Worm (Caenorhabditis elegans): ENCODE measurements around the gene Y57A10C.1.

DNA sequence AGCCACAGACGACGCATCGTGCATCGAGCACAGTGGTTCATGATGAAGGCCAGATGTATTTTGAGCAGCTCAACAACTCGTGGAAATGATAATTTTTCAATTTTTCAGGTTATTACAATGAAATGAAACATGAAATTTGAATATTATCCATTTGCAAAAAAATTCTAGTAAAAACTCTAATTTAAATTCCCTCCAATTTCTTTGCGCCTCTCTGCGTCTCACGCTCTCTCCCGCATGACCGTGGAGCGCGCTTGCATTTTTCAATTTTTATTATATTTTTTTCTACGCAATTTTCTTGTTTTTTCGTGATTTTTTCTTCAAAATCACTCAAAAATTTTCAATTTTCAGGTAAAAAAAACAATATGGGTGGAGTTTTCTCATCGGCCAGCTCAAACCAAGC, 47.1 kb upstream of the Y57A10C.1 start, which contains the start of gene tag-281:
- TF ChIP-seq somi-1 (GFP tag; optimal IDR thresholded peaks at IDR 0.05): no peak
- TF ChIP-seq mes-4 (tag; optimal IDR thresholded peaks at IDR 0.05): no peak
- no peak for TF ChIP-seq ztf-6 (GFP tag; IDR thresholded peaks at IDR 0.05)
- no peak for TF ChIP-seq ZK185.1 (tag; optimal IDR thresholded peaks at IDR 0.05; ENCODE audit: poor library complexity, severe bottlenecking)
